Worm (Caenorhabditis elegans): ENCODE results near the gene C49F5.8.

DNA sequence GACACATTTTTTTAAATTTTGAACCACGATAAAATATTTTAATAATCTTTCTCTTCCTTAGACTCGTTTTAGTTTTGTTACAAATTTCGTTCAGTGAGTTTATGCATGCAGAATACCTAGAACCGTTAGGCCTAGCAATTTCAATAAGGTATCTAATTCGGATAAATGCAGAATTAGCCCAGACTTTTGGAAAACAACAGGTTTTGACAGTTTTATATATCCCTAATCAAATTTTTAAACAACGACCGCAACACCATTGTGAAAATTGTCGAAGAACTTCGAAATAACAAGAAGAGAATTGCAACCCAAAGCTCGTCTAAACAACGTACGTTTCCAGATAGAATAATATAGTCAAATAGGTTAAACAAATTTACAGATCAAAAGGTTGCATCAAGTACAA, 41.9 kb upstream of the C49F5.8 start, which contains the start of gene Y62H9A.16:
- TF ChIP-seq dmd-6 (GFP tag; IDR thresholded peaks at IDR 0.05) (no peak), skn-1 (tag; optimal IDR thresholded peaks at IDR 0.05) (no peak), pha-4 (GFP tag; IDR thresholded peaks at IDR 0.05) (no peak), pha-4 (tag; optimal IDR thresholded peaks at IDR 0.05) (no peak), ama-1 (optimal IDR thresholded peaks at IDR 0.05) (no peak), pqm-1 (tag; optimal IDR thresholded peaks at IDR 0.05) (no peak)

All from whole organism, L4 larva.